Worm (Caenorhabditis elegans) whole organism, L2 larva: Measurements from ENCODE around the gene ugt-11.

ENCODE experiments used
- ZK546.5 ChIP-seq: sonication (generic microtip); optimal IDR thresholded peaks from 2 replicates; lab custom pipeline; 2017; ENCODE audit warnings: missing biosample characterization, missing genetic modification characterization
- ama-1 ChIP-seq: fragments of 150-350 bp; optimal IDR thresholded peaks from 2 replicates; lab custom pipeline; 2018; ENCODE audit warnings: inconsistent platforms
- blmp-1 ChIP-seq: sonication (generic microtip); optimal IDR thresholded peaks from 2 replicates; lab custom pipeline; 2017; ENCODE audit warnings: missing genetic modification characterization, mild to moderate bottlenecking, missing compliant biosample characterization, antibody characterized with exemption, moderate library complexity; ENCODE audit not compliant: insufficient read depth
- dmd-4 ChIP-seq: sonication (generic microtip); optimal IDR thresholded peaks from 2 replicates; lab custom pipeline; 2017; ENCODE audit warnings: missing biosample characterization, missing genetic modification characterization
- egl-27 ChIP-seq: sonication (generic microtip); optimal IDR thresholded peaks from 3 replicates; lab custom pipeline; 2017; ENCODE audit warnings: missing biosample characterization, missing genetic modification reagents, missing genetic modification characterization
- fos-1 ChIP-seq: fragments of 150-350 bp; optimal IDR thresholded peaks from 2 replicates; lab custom pipeline; 2014; ENCODE audit warnings: missing biosample characterization, missing genetic modification characterization
- nhr-12 ChIP-seq: fragments of 150-350 bp; optimal IDR thresholded peaks from 2 replicates; lab custom pipeline; 2014; ENCODE audit warnings: missing biosample characterization, missing genetic modification characterization
- nhr-129 ChIP-seq: fragments of 150-350 bp; optimal IDR thresholded peaks from 2 replicates; lab custom pipeline; 2014; ENCODE audit warnings: missing biosample characterization, missing genetic modification characterization
- nhr-25 ChIP-seq: fragments of 150-350 bp; sonication (generic microtip); optimal IDR thresholded peaks from 3 replicates; lab custom pipeline; 2014; ENCODE audit warnings: missing biosample characterization, missing genetic modification characterization
- sem-4 ChIP-seq: fragments of 150-350 bp; optimal IDR thresholded peaks from 2 replicates; lab custom pipeline; 2014; ENCODE audit warnings: missing biosample characterization, missing genetic modification reagents, missing genetic modification characterization
- snpc-4 ChIP-seq: fragments of 150-350 bp; optimal IDR thresholded peaks from 2 replicates; lab custom pipeline; 2014; ENCODE audit warnings: missing biosample characterization, missing genetic modification characterization
- ztf-11 ChIP-seq: sonication (generic microtip); optimal IDR thresholded peaks from 2 replicates; lab custom pipeline; 2017; ENCODE audit warnings: missing biosample characterization, missing genetic modification characterization
- ztf-4 ChIP-seq: fragments of 150-350 bp; optimal IDR thresholded peaks from 2 replicates; lab custom pipeline; 2014; ENCODE audit warnings: missing biosample characterization, missing genetic modification characterization

ce11 chrV:4890781-4891180 is 4.1 kb downstream of the ugt-11 start:
- TF ChIP-seq ZK546.5 (tag; lab: Kevin White, UChicago) (no peak), egl-27 (tag; lab: Kevin White, UChicago) (no peak), ztf-4 (tag; lab: Kevin White, UChicago) (no peak), nhr-25 (tag; lab: Kevin White, UChicago) (no peak), fos-1 (tag; lab: Kevin White, UChicago) (no peak), nhr-12 (tag; lab: Kevin White, UChicago) (no peak), ztf-11 (tag; lab: Kevin White, UChicago) (no peak), snpc-4 (no peak), dmd-4 (tag; lab: Kevin White, UChicago) (no peak), blmp-1 (tag; lab: Kevin White, UChicago) (no peak), ama-1 (lab: Kevin White, UChicago) (no peak), sem-4 (tag; lab: Kevin White, UChicago) (no peak), nhr-129 (tag; lab: Kevin White, UChicago) (no peak)
